Fruit fly (Drosophila melanogaster) whole organism, pupa: ENCODE data around the gene Hexo2.

ENCODE experiments used
- CG14655 ChIP-seq: fragments of 200-800 bp; sonication (Bioruptor generic); optimal IDR thresholded peaks from 3 replicates; lab custom pipeline; 2017; ENCODE audit warnings: mild to moderate bottlenecking, missing biosample characterization, missing genetic modification reagents, missing genetic modification characterization
- CG15710 ChIP-seq: fragments of 200-800 bp; sonication (Bioruptor generic); optimal IDR thresholded peaks from 2 replicates; lab custom pipeline; 2018; ENCODE audit warnings: missing biosample characterization, mild to moderate bottlenecking, missing genetic modification characterization, moderate library complexity
- CG17806 ChIP-seq: fragments of 200-800 bp; sonication (Bioruptor generic); optimal IDR thresholded peaks from 2 replicates; lab custom pipeline; 2018; ENCODE audit warnings: missing biosample characterization, mild to moderate bottlenecking, missing genetic modification characterization, moderate library complexity
- CG32121 ChIP-seq: fragments of 200-800 bp; sonication (Bioruptor generic); IDR thresholded peaks from 2 replicates; pipeline ENCODE4 v1.3.6; 2022; ENCODE audit warnings: missing biosample characterization, missing genetic modification characterization
- CG34367 ChIP-seq: fragments of 200-800 bp; sonication (Bioruptor generic); optimal IDR thresholded peaks from 2 replicates; lab custom pipeline; 2018; ENCODE audit warnings: missing biosample characterization, mild to moderate bottlenecking, missing genetic modification characterization
- CG4496 ChIP-seq: fragments of 200-800 bp; sonication (Bioruptor generic); IDR thresholded peaks from 3 replicates; pipeline ENCODE4 v1.3.6; 2022; ENCODE audit warnings: missing biosample characterization, missing genetic modification characterization
- D1 ChIP-seq: fragments of 200-800 bp; sonication (Bioruptor generic); optimal IDR thresholded peaks from 2 replicates; lab custom pipeline; 2018; ENCODE audit warnings: missing biosample characterization, mild to moderate bottlenecking, missing genetic modification characterization, moderate library complexity
- Snoo ChIP-seq: fragments of 200-800 bp; sonication (Bioruptor generic); optimal IDR thresholded peaks from 3 replicates; lab custom pipeline; 2017; ENCODE audit warnings: missing biosample characterization, mild to moderate bottlenecking, missing genetic modification characterization, inconsistent platforms

dm6 chrX:8714064-8715046, 4.9 kb downstream of the Hexo2 start, which contains the start of the genes CG2004 and CG1785:
- TF ChIP-seq CG34367 (tag; lab: Kevin White, UChicago) (peak; percentile 73), D1 (tag; lab: Kevin White, UChicago) (no peak), CG14655 (GFP tag; lab: Kevin White, UChicago) (peak; percentile 35), CG17806 (tag; lab: Kevin White, UChicago) (peak; percentile 82), Snoo (tag; lab: Kevin White, UChicago) (peak; percentile 83), CG15710 (tag; lab: Kevin White, UChicago) (peak; percentile 85), CG32121 (peak; percentile 87), CG4496 (peak; percentile 94)
